Fruit fly (Drosophila melanogaster) whole organism, prepupa: Measurements from ENCODE around the gene CG4069.

ENCODE experiments used
- Blimp-1 ChIP-seq: fragments of 200-800 bp; sonication (Bioruptor generic); optimal IDR thresholded peaks from 3 replicates; lab custom pipeline; 2017; ENCODE audit warnings: missing biosample characterization, missing genetic modification characterization, mild to moderate bottlenecking, moderate library complexity, missing genetic modification reagents
- CG10631 ChIP-seq: fragments of 200-800 bp; sonication (Bioruptor generic); optimal IDR thresholded peaks from 2 replicates; lab custom pipeline; 2016; ENCODE audit warnings: missing biosample characterization, missing genetic modification characterization
- CG10669 ChIP-seq: fragments of 200-800 bp; sonication (Bioruptor generic); optimal IDR thresholded peaks from 3 replicates; lab custom pipeline; 2018; ENCODE audit warnings: missing biosample characterization, mild to moderate bottlenecking, missing genetic modification characterization, moderate library complexity
- CG11294 ChIP-seq: fragments of 200-800 bp; sonication (Bioruptor generic); IDR thresholded peaks from 2 replicates; pipeline ENCODE4 v1.3.6; 2022; ENCODE audit warnings: missing biosample characterization, missing genetic modification characterization
- CG11762 ChIP-seq: fragments of 200-800 bp; sonication (Bioruptor generic); optimal IDR thresholded peaks from 3 replicates; lab custom pipeline; 2016; ENCODE audit warnings: missing biosample characterization, missing genetic modification characterization; ENCODE audit not compliant: insufficient read depth
- CG11902 ChIP-seq: fragments of 200-800 bp; sonication (Bioruptor generic); optimal IDR thresholded peaks from 3 replicates; lab custom pipeline; 2016; ENCODE audit warnings: missing biosample characterization, missing genetic modification characterization
- CG1621 ChIP-seq: fragments of 200-800 bp; sonication (Bioruptor generic); optimal IDR thresholded peaks from 3 replicates; lab custom pipeline; 2018; ENCODE audit warnings: missing biosample characterization, mild to moderate bottlenecking, missing genetic modification characterization
- CG32006 ChIP-seq: fragments of 200-800 bp; sonication (Bioruptor generic); optimal IDR thresholded peaks from 3 replicates; lab custom pipeline; 2017; ENCODE audit warnings: missing biosample characterization, mild to moderate bottlenecking, missing genetic modification characterization
- CG34406 ChIP-seq: fragments of 200-800 bp; sonication (Bioruptor generic); optimal IDR thresholded peaks from 3 replicates; lab custom pipeline; 2016; ENCODE audit warnings: missing biosample characterization, missing genetic modification characterization
- CG6163 ChIP-seq: fragments of 200-800 bp; sonication (Bioruptor generic); IDR thresholded peaks from 3 replicates; pipeline ENCODE4 v1.3.6; 2022; ENCODE audit warnings: missing biosample characterization, missing genetic modification characterization
- CG6276 ChIP-seq: fragments of 200-800 bp; sonication (Bioruptor generic); optimal IDR thresholded peaks from 2 replicates; lab custom pipeline; 2017; ENCODE audit warnings: missing biosample characterization, mild to moderate bottlenecking, missing genetic modification characterization
- CG6792 ChIP-seq: fragments of 200-800 bp; sonication (Bioruptor generic); optimal IDR thresholded peaks from 3 replicates; lab custom pipeline; 2016; ENCODE audit warnings: missing biosample characterization, missing genetic modification characterization
- CG6808 ChIP-seq: fragments of 200-800 bp; sonication (Bioruptor generic); optimal IDR thresholded peaks from 3 replicates; lab custom pipeline; 2017; ENCODE audit warnings: missing biosample characterization, missing genetic modification characterization, mild to moderate bottlenecking, moderate library complexity, missing genetic modification reagents
- CG8119 ChIP-seq: fragments of 200-800 bp; sonication (Bioruptor generic); IDR thresholded peaks from 3 replicates; pipeline ENCODE4 v1.3.6; 2022; ENCODE audit warnings: missing biosample characterization, missing genetic modification characterization
- CG8319 ChIP-seq: fragments of 200-800 bp; sonication (Bioruptor generic); optimal IDR thresholded peaks from 3 replicates; lab custom pipeline; 2016; ENCODE audit warnings: missing biosample characterization, missing genetic modification characterization
- CG8632 ChIP-seq: fragments of 200-800 bp; sonication (Bioruptor generic); optimal IDR thresholded peaks from 3 replicates; lab custom pipeline; 2016; ENCODE audit warnings: missing biosample characterization, missing genetic modification characterization
- CG9139 ChIP-seq: fragments of 200-800 bp; sonication (Bioruptor generic); optimal IDR thresholded peaks from 3 replicates; lab custom pipeline; 2017; ENCODE audit warnings: missing biosample characterization, mild to moderate bottlenecking, missing genetic modification characterization
- Eip75B ChIP-seq: fragments of 200-800 bp; sonication (Bioruptor generic); optimal IDR thresholded peaks from 3 replicates; lab custom pipeline; 2016; ENCODE audit warnings: missing biosample characterization, missing genetic modification characterization
- Eip78C ChIP-seq: fragments of 200-800 bp; sonication (Bioruptor generic); peaks from one replicate; lab custom pipeline; 2016; ENCODE audit warnings: missing biosample characterization, missing genetic modification characterization
- Ets96B ChIP-seq: fragments of 200-800 bp; optimal IDR thresholded peaks from 2 replicates; lab custom pipeline; 2019; ENCODE audit warnings: missing biosample characterization, mild to moderate bottlenecking, missing genetic modification characterization, moderate library complexity
- Gug ChIP-seq: fragments of 200-800 bp; sonication (Bioruptor generic); IDR thresholded peaks from 2 replicates; pipeline ENCODE4 v1.3.6; 2022; ENCODE audit warnings: missing biosample characterization, missing genetic modification characterization
- Hr39 ChIP-seq: fragments of 200-800 bp; sonication (Bioruptor generic); optimal IDR thresholded peaks from 2 replicates; lab custom pipeline; 2016; ENCODE audit warnings: missing biosample characterization, missing genetic modification characterization
- Lpt ChIP-seq: fragments of 200-800 bp; sonication (Bioruptor generic); optimal IDR thresholded peaks from 3 replicates; lab custom pipeline; 2016; ENCODE audit warnings: missing biosample characterization, missing genetic modification characterization
- Met ChIP-seq: fragments of 200-800 bp; sonication (Bioruptor generic); optimal IDR thresholded peaks from 3 replicates; lab custom pipeline; 2016; ENCODE audit warnings: missing biosample characterization, missing genetic modification characterization
- Smox ChIP-seq: fragments of 200-800 bp; sonication (Bioruptor generic); optimal IDR thresholded peaks from 3 replicates; lab custom pipeline; 2016; ENCODE audit warnings: missing biosample characterization, missing genetic modification characterization
- Sox14 ChIP-seq: fragments of 200-800 bp; sonication (Bioruptor generic); optimal IDR thresholded peaks from 3 replicates; lab custom pipeline; 2016; ENCODE audit warnings: missing biosample characterization, missing genetic modification characterization
- achi ChIP-seq: fragments of 200-800 bp; sonication (Bioruptor generic); optimal IDR thresholded peaks from 3 replicates; lab custom pipeline; 2016; ENCODE audit warnings: missing biosample characterization, missing genetic modification characterization
- acj6 ChIP-seq: fragments of 200-800 bp; sonication (Bioruptor generic); optimal IDR thresholded peaks from 3 replicates; lab custom pipeline; 2016; ENCODE audit warnings: missing biosample characterization, missing genetic modification characterization
- cyc ChIP-seq: fragments of 200-800 bp; sonication (Bioruptor generic); optimal IDR thresholded peaks from 3 replicates; lab custom pipeline; 2016; ENCODE audit warnings: missing biosample characterization, missing genetic modification characterization
- dsx ChIP-seq: fragments of 200-800 bp; optimal IDR thresholded peaks from 3 replicates; lab custom pipeline; 2019; ENCODE audit warnings: missing biosample characterization, mild to moderate bottlenecking, missing genetic modification characterization, moderate library complexity; ENCODE audit not compliant: poor library complexity, severe bottlenecking
- esn ChIP-seq: fragments of 200-800 bp; sonication (Bioruptor generic); optimal IDR thresholded peaks from 2 replicates; lab custom pipeline; 2016; ENCODE audit warnings: missing biosample characterization, mild to moderate bottlenecking, missing genetic modification characterization, moderate library complexity
- fd59A ChIP-seq: fragments of 200-800 bp; sonication (Bioruptor generic); optimal IDR thresholded peaks from 2 replicates; lab custom pipeline; 2017; ENCODE audit warnings: missing biosample characterization, mild to moderate bottlenecking, missing genetic modification characterization, missing genetic modification reagents
- fd85E ChIP-seq: fragments of 200-800 bp; sonication (Bioruptor generic); optimal IDR thresholded peaks from 3 replicates; lab custom pipeline; 2016; ENCODE audit warnings: missing biosample characterization, missing genetic modification characterization
- fkh ChIP-seq: fragments of 200-800 bp; sonication (Bioruptor generic); optimal IDR thresholded peaks from 3 replicates; lab custom pipeline; 2017; ENCODE audit warnings: missing biosample characterization, mild to moderate bottlenecking, missing genetic modification characterization, moderate library complexity
- lz ChIP-seq: fragments of 200-800 bp; sonication (Bioruptor generic); optimal IDR thresholded peaks from 3 replicates; lab custom pipeline; 2016; ENCODE audit warnings: missing biosample characterization, missing genetic modification characterization
- net ChIP-seq: fragments of 200-800 bp; sonication (Bioruptor generic); optimal IDR thresholded peaks from 3 replicates; lab custom pipeline; 2016; ENCODE audit warnings: missing biosample characterization, missing genetic modification characterization
- pdm3 ChIP-seq: fragments of 200-800 bp; sonication (Bioruptor generic); optimal IDR thresholded peaks from 3 replicates; lab custom pipeline; 2016; ENCODE audit warnings: missing biosample characterization, missing genetic modification characterization
- salr ChIP-seq, 2 experiments: fragments of 200-800 bp; sonication (Bioruptor generic); optimal IDR thresholded peaks; 3 replicates each; lab custom pipeline; 2016 to 2018; ENCODE audit warnings: missing biosample characterization in 2 of 2, missing genetic modification characterization in 2 of 2, mild to moderate bottlenecking in 1 of 2
- svp ChIP-seq: fragments of 200-800 bp; sonication (Bioruptor generic); peaks from one replicate; lab custom pipeline; 2016; ENCODE audit warnings: missing biosample characterization, missing genetic modification characterization
- topi ChIP-seq: fragments of 200-800 bp; sonication (Bioruptor generic); optimal IDR thresholded peaks from 3 replicates; lab custom pipeline; 2016; ENCODE audit warnings: missing biosample characterization, missing genetic modification characterization
- vri ChIP-seq: fragments of 200-800 bp; sonication (Bioruptor generic); optimal IDR thresholded peaks from 3 replicates; lab custom pipeline; 2016; ENCODE audit warnings: missing biosample characterization, mild to moderate bottlenecking, missing genetic modification characterization

Gene CG4069

dm6 chr3L:12523941-12524340, 13.2 kb downstream of the CG4069 start, which contains the start of the genes ver and Gcn5 (continued):
- TF ChIP-seq CG11762, result peak; percentile 92
- peak; percentile 95 for TF ChIP-seq CG8319
- peak; percentile 97 for TF ChIP-seq CG32006 (GFP tag; lab: Kevin White, UChicago)
- peak; percentile 98 for TF ChIP-seq vri (GFP tag; lab: Kevin White, UChicago)
- TF ChIP-seq Lpt (GFP tag; lab: Kevin White, UChicago), result peak; percentile 95
- peak; percentile 72 for TF ChIP-seq fd85E (GFP tag; lab: Kevin White, UChicago)
- peak; percentile 92 for TF ChIP-seq CG11902
- peak; percentile 97 for TF ChIP-seq cyc (GFP tag; lab: Kevin White, UChicago)
- TF ChIP-seq net (GFP tag; lab: Kevin White, UChicago), result peak; percentile 97
- TF ChIP-seq Smox (GFP tag; lab: Kevin White, UChicago), result peak; percentile 97
- TF ChIP-seq Eip75B (GFP tag; lab: Kevin White, UChicago), result peak; percentile 96
- peak; percentile 88 for TF ChIP-seq CG1621 (tag; lab: Kevin White, UChicago)
- peak; percentile 90 for TF ChIP-seq Blimp-1
- TF ChIP-seq Eip78C, result peak; percentile 99

dm6 chr3L:12519315-12519714, 17.8 kb downstream of the CG4069 start:
- TF ChIP-seq CG8119 (GFP tag; lab: Robert Waterston, UW), result no peak
- peak; percentile 85 for TF ChIP-seq svp (GFP tag; lab: Kevin White, UChicago)
- peak; percentile 12 for TF ChIP-seq vri (GFP tag; lab: Kevin White, UChicago)

DNA sequence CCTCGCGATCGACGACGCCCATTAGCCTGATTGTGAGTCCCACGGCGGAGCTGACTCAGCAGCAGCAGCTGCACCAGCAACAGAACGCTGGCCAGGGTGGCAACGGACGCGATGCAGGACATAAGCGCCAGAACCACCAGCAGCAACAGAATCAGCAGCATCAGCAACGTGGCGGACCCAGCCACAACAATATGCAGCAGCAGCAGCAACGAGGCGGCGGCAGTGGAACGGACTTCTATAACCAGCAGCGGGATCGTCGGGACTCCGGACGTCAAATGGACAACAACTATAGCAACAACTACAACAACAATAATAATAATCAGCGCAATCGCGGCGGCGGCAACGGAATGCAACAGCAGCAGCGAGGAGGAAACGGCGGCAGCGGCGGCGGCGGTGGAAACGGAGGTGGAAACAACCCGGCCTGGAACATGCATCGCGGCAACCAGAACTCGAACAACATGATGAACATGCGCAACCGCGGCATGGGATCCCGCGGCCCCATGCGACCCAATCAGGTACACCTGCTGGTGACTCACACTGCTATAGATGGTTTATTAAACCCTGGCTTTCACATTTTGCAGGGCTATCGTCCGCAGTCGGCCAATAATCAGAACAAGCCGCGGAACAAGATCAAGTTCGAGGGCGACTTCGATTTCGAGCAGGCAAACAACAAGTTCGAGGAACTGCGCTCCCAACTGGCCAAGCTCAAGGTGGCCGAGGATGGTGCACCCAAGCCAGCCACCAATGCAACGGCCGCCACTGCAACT, 19.5 kb downstream of the CG4069 start:
- TF ChIP-seq lz (no peak), svp (GFP tag; lab: Kevin White, UChicago) (peak; percentile 58)

DNA sequence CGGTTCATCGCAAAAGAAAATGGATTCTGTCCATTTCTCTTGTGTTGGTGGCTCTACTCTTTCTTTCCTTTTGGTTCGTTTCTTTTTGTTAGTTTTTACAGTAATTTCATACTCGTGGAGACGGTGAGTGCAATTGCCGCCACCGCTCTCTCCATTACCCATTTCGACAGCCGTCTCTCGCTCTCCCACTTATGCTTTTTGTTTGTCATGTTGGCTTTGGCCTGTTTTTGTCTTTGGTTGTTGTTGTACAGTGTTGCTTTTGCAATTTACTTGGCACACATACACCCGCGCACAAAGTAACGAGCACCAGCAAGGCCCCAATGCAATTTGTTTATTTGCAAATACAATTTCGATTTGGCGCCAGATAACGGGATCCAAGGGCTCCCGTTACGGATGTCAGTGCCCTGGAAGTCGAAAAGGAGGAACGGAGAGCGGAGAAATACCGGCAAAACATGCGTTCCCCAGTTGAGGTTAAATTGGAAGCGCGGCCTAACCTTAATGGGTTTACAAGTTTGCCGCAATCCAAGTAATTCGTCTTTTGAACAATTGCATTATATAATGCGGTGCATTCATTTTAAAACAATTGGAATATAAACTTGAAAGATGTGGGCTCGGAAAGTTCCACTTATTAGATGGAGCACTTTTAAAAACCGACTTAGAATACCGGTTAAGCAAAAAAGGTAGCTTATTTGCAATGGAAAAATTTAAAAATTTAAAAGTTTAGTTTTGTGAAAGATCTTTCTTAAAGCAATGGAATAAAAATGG, 21.2 kb downstream of the CG4069 start:
- peak; percentile 73 for TF ChIP-seq Ets96B (tag; lab: Kevin White, UChicago)
- TF ChIP-seq CG8319, result peak; percentile 1
- no peak; the same call in 1 of the 2 replicates for TF ChIP-seq Gug
- TF ChIP-seq fkh (GFP tag; lab: Kevin White, UChicago), result no peak
- no peak for TF ChIP-seq acj6 (GFP tag; lab: Kevin White, UChicago)
- peak; percentile 84 for TF ChIP-seq CG9139 (GFP tag; lab: Kevin White, UChicago)
- TF ChIP-seq Smox (GFP tag; lab: Kevin White, UChicago), result no peak
- TF ChIP-seq CG1621 (tag; lab: Kevin White, UChicago), result peak; percentile 64
- no peak for TF ChIP-seq Met (GFP tag; lab: Kevin White, UChicago)
- peak; percentile 29 for TF ChIP-seq CG34406 (GFP tag; lab: Kevin White, UChicago)
- TF ChIP-seq CG10669 (GFP tag; lab: Kevin White, UChicago), result peak; percentile 16
- TF ChIP-seq Blimp-1, result no peak
- peak; percentile 12 for TF ChIP-seq pdm3 (GFP tag; lab: Kevin White, UChicago)
- no peak for TF ChIP-seq CG10631
- TF ChIP-seq cyc (GFP tag; lab: Kevin White, UChicago), result no peak
- peak; percentile 35 for TF ChIP-seq fd59A (GFP tag; lab: Kevin White, UChicago)
- TF ChIP-seq esn, result no peak
- TF ChIP-seq CG8119 (GFP tag; lab: Robert Waterston, UW), result peak; percentile 90
- peak; percentile 83 for TF ChIP-seq dsx (GFP tag; lab: Kevin White, UChicago)
- no peak for TF ChIP-seq topi
- TF ChIP-seq Sox14 (GFP tag; lab: Kevin White, UChicago), result peak; percentile 16
- TF ChIP-seq CG11294 (GFP tag; lab: Robert Waterston, UW), result no peak; the same call in 1 of the 2 replicates
- peak; percentile 97 for TF ChIP-seq CG6276
- peak; percentile 30 for TF ChIP-seq Eip75B (GFP tag; lab: Kevin White, UChicago)
- TF ChIP-seq CG6808 (GFP tag; lab: Kevin White, UChicago), result peak; percentile 85
- no peak for TF ChIP-seq lz
- no peak for TF ChIP-seq achi (GFP tag; lab: Kevin White, UChicago)
- TF ChIP-seq CG6163 (GFP tag; lab: Robert Waterston, UW), result peak; percentile 82
- peak; percentile 15 to 36 for TF ChIP-seq salr (GFP tag; optimal IDR thresholded peaks at IDR 0.05; lab: Kevin White, UChicago)
- TF ChIP-seq CG11762, result no peak
- TF ChIP-seq Hr39 (GFP tag; lab: Kevin White, UChicago), result no peak
- no peak for TF ChIP-seq CG8632 (GFP tag; lab: Kevin White, UChicago)
- TF ChIP-seq CG32006 (GFP tag; lab: Kevin White, UChicago), result peak; percentile 56
- peak; percentile 1 for TF ChIP-seq CG6792 (GFP tag; lab: Kevin White, UChicago)
